Fruit fly (Drosophila melanogaster): Measurements from ENCODE around the gene CG3021.
A peak's percentile ranks its signal among the peaks of the same experiment; 100 is the strongest.

The CG3021 gene

DNA sequence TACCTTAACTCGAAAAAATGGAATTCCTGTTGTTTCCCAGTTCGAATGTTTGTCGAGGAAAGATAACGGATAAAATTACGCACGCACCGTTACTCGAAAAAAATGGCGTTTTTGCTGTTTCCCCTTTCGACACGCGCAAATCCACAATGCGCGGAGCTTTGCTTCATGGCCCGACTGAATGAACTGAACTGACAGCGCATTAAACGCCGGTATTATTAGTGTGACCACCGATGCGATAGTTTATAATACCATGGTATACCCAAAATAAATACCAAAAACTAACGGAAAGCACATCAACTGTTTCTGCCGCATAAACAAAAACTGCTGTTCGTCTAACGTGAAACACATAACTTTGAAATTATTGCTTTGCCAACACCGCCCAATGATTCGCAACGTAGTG lies at the start of gene CG3021, which contains the start of the genes CG32814 and CG11638 (continued):
- TF ChIP-seq CG7556 (GFP tag; optimal IDR thresholded peaks at IDR 0.05) (no peak), CG17568 (GFP tag; optimal IDR thresholded peaks at IDR 0.05) (no peak), CG1233 (GFP tag; optimal IDR thresholded peaks at IDR 0.05) (peak; percentile 41), Kr (GFP tag; optimal IDR thresholded peaks at IDR 0.05) (no peak), Stat92E (GFP tag; optimal IDR thresholded peaks at IDR 0.05) (no peak), Elba2 (GFP tag; optimal IDR thresholded peaks at IDR 0.05) (no peak), CG4424 (GFP tag; optimal IDR thresholded peaks at IDR 0.05) (no peak), CG30020 (tag; optimal IDR thresholded peaks at IDR 0.05) (no peak), shn (GFP tag; optimal IDR thresholded peaks at IDR 0.05) (no peak), otp (GFP tag; IDR thresholded peaks at IDR 0.05) (no peak), Aef1 (GFP tag; IDR thresholded peaks at IDR 0.05) (no peak), Rfx (GFP tag; IDR thresholded peaks at IDR 0.05) (0 out of 2 replicates have a peak, but pooled peaks have one; percentile 15), CG16779 (GFP tag; IDR thresholded peaks at IDR 0.05) (no peak), Spps (tag; optimal IDR thresholded peaks at IDR 0.05) (no peak), MESR4 (GFP tag; optimal IDR thresholded peaks at IDR 0.05) (peak; percentile 36), Gsc (GFP tag; IDR thresholded peaks at IDR 0.05) (no peak), CG8359 (GFP tag; optimal IDR thresholded peaks at IDR 0.05; ENCODE audit: borderline replicate concordance) (no peak), CG11695 (GFP tag; IDR thresholded peaks at IDR 0.05) (no peak), Nf-YB (GFP tag; optimal IDR thresholded peaks at IDR 0.05) (no peak), Gug (GFP tag; IDR thresholded peaks at IDR 0.05) (no peak), az2 (GFP tag; optimal IDR thresholded peaks at IDR 0.05) (no peak), CG6272 (GFP tag; IDR thresholded peaks at IDR 0.05) (no peak), CG4282 (GFP tag; optimal IDR thresholded peaks at IDR 0.05) (no peak), crp (GFP tag; optimal IDR thresholded peaks at IDR 0.05) (peak in 1 of 2 experiments; percentile 73), CG14710 (tag; optimal IDR thresholded peaks at IDR 0.05) (peak; percentile 28), zf30C (GFP tag; optimal IDR thresholded peaks at IDR 0.05) (no peak), crol (GFP tag; IDR thresholded peaks at IDR 0.05) (no peak), Bteb2 (GFP tag; optimal IDR thresholded peaks at IDR 0.05) (no peak), CG7963 (GFP tag; IDR thresholded peaks at IDR 0.05; ENCODE audit: partially characterized antibody) (no peak), Ets65A (GFP tag) (no peak), Max (GFP tag; optimal IDR thresholded peaks at IDR 0.05) (no peak), CG10274 (GFP tag; optimal IDR thresholded peaks at IDR 0.05) (no peak), CG8924 (tag; optimal IDR thresholded peaks at IDR 0.05) (no peak), chif (GFP tag; optimal IDR thresholded peaks at IDR 0.05) (no peak), MTF-1 (GFP tag; optimal IDR thresholded peaks at IDR 0.05; ENCODE audit: borderline replicate concordance) (peak; percentile 55), lilli (GFP tag; optimal IDR thresholded peaks at IDR 0.05) (no peak), Hand (GFP tag; optimal IDR thresholded peaks at IDR 0.05) (no peak), Fer3 (tag; optimal IDR thresholded peaks at IDR 0.05) (no peak), CG11696 (GFP tag; IDR thresholded peaks at IDR 0.05) (no peak), slp2 (GFP tag; optimal IDR thresholded peaks at IDR 0.05) (no peak), lola (GFP tag; optimal IDR thresholded peaks at IDR 0.05) (no peak), CG14014 (GFP tag; IDR thresholded peaks at IDR 0.05) (no peak), sim (GFP tag; IDR thresholded peaks at IDR 0.05) (no peak), Side (GFP tag; optimal IDR thresholded peaks at IDR 0.05) (no peak), eve (GFP tag; optimal IDR thresholded peaks at IDR 0.05) (no peak), CG14050 (GFP tag; IDR thresholded peaks at IDR 0.05) (no peak), Lpt (GFP tag; optimal IDR thresholded peaks at IDR 0.05) (no peak), BEAF-32 (GFP tag; optimal IDR thresholded peaks at IDR 0.05) (peak; percentile 65), Mrtf (GFP tag; IDR thresholded peaks at IDR 0.05) (no peak), CG18764 (GFP tag; optimal IDR thresholded peaks at IDR 0.05) (no peak), mam (GFP tag; optimal IDR thresholded peaks at IDR 0.05) (no peak)
